Worm (Caenorhabditis elegans) whole organism, late embryonic: ENCODE measurements around the gene H23N18.6.

Source experiments
- ceh-6 ChIP-seq: fragments of 200-800 bp; sonication (Bioruptor generic); optimal IDR thresholded peaks from 2 replicates; lab custom pipeline; 2018; ENCODE audit warnings: mild to moderate bottlenecking, missing genetic modification characterization, missing compliant biosample characterization
- pha-2 ChIP-seq: sonication (generic microtip); optimal IDR thresholded peaks from 2 replicates; lab custom pipeline; 2017; ENCODE audit warnings: mild to moderate bottlenecking, missing genetic modification characterization, missing compliant biosample characterization
- pqm-1 ChIP-seq: sonication (generic microtip); optimal IDR thresholded peaks from 2 replicates; lab custom pipeline; 2016; ENCODE audit warnings: missing genetic modification characterization, missing compliant biosample characterization
- ttx-3 ChIP-seq: sonication (generic microtip); optimal IDR thresholded peaks from 2 replicates; lab custom pipeline; 2016; ENCODE audit warnings: missing genetic modification reagents, missing genetic modification characterization, missing compliant biosample characterization

ce11 chrV:4889976-4890479 is 24.9 kb downstream of the H23N18.6 start, which contains the start of gene T19H12.2:
- TF ChIP-seq ttx-3 (tag; lab: Kevin White, UChicago) (no peak), pha-2 (no peak), pqm-1 (tag; lab: Kevin White, UChicago) (no peak), ceh-6 (GFP tag; lab: Kevin White, UChicago) (no peak)
